Worm (Caenorhabditis elegans) whole organism, dauer: ENCODE data around the gene nspc-5.
"Not testable (repeated sequence)": the region's sequence is repeated elsewhere in the genome, so short reads cannot be mapped to it uniquely, and the experiment has no call there.

Source experiments
- unc-62 ChIP-seq: sonication (generic microtip); optimal IDR thresholded peaks from 2 replicates; lab custom pipeline; 2017; ENCODE audit warnings: missing biosample characterization, missing genetic modification reagents, missing genetic modification characterization

The nspc-5 gene

DNA sequence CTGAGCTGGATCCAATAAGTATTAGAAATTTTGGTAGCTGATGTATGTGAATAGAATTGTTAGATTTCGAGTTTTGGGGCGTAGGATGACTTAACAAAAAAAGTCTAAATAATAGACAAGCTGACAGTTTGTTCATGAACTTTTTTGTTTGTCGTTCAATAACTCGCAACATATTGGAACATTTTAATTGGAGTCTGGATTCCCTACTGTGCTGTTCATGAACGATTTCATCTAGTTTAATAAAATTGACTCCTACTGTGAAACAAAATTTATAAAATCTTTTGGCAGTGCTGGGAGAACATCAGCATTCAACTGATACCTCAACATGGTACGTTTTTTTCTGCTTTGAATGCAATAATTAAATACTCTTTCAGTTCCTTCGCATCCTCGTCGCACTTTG is 3.0 kb downstream of the nspc-5 start, which contains the start of gene nspc-7:
Gene nspc-7 (plus strand): TSS at position 301 of the 400 bp plus-strand sequence.
- TF ChIP-seq unc-62, result not testable (repeated sequence)

DNA sequence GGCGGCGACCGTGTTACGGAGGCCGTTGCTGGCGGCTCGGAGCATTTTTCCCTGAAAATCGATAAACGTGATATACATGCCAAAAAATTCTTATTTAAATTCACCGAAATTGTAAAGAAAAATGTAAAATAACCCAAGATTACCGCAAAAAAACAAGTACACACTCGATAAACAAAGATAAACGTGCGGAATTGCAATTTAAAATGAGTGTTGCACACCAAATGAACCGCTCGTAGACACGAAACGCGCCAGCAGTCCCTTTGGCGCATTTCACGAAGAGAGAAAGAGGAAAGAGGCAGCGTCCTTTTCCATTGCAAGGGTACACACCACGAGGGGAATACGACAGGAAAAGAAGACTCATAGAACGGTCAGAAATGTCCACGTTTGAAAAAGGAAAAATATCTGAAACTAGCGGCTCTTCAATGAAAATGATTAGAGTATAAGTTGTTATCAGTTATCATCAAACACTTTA is 7.5 kb downstream of the nspc-5 start, which contains the start of gene sdha-1:
Gene sdha-1 (minus strand): TSS at position 51 of the 472 bp plus-strand sequence.
- TF ChIP-seq unc-62, result no peak

DNA sequence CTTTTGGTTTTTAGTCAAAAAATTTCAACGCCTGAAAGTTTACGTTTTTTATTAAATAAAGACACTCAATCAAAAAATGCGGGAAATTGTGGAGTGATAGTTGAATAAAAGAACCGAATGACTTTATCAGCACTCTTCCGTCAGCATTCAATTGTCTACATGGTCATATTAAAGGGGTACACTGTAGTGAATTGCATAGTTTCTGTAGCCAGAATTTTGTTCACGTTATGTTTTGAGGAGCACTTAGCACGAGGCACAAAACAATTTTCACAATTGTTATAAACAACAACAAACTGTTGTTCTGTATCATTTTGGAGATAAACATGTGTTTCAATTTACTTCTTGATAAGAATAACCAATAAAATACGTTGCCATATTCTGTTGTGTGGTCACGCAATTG is 10.5 kb downstream of the nspc-5 start, which contains the start of gene D2021.4:
Gene D2021.4 (minus strand): TSS at position 48 of the 400 bp plus-strand sequence.
- TF ChIP-seq unc-62, result no peak

DNA sequence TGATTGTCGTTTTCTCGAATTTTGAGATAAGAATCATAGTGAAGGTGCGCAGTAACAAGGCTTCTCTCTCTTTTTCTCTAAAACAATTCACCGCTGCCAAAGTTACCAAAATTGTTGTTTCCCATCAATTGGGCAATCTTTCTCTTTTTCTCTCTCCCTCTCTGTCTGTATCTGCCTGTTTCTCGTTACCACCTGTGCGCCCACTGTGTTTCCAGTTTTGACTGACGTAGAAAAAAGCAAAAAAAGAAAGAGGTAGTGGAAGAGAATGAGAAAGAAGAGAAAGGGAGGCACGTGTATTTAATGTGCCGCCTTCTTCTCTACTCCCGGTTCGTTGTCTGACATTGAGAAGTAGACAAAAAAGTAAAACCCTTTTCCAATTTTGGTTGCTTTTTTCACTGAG is 11.6 kb downstream of the nspc-5 start:
- TF ChIP-seq unc-62, result no peak

DNA sequence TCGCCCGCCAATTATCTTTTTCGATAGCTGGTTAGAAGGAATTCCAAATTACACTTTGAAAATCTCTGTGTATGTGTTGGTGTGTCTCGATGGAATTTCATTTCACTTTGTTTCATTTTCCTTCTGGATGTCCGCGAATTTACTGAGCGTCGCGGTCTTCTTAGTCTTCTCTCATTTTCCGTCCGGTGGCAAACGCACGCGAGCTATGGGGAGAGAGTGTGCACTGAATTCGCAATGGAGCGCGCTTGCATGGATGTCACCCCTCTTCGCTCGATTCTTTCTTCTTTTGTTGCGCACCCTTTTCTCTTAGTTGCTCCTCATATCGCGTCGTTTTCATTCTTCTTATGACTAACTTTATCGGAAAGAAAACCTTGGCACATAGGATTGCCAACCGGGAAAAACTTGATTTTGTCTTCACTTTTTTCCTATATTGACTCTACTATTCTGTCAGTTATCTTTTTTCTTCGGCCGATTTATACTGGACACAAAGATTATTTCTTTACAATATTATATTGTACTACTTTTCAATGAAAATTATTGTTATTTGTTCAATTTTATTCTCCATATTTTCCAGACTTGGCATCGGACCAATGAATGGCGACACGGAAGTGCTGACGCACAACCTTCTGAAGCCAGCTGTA is 13.3 kb downstream of the nspc-5 start, which contains the start of gene dhhc-14:
Gene dhhc-14 (plus strand): TSS at position 591 of the 641 bp plus-strand sequence.
- no peak for TF ChIP-seq unc-62

DNA sequence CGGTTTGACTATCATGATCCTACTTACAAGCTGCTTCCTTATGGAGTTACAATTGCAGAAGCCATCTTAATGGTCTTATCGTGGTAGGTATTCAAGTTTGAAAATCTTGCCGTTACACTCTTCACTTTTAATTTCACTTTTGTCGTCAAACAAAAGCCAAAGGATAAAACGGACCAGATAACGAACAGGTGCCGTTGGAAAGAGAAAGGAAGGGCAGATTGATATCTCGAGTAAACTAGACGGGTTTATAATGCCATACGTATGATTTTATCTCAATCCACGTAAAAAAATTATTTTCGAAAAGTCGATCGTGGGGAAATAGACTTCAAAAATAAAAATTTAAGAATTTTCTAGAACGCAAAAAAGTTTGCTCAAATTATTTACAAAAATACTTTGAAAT is 15.5 kb downstream of the nspc-5 start:
- no peak for TF ChIP-seq unc-62

DNA sequence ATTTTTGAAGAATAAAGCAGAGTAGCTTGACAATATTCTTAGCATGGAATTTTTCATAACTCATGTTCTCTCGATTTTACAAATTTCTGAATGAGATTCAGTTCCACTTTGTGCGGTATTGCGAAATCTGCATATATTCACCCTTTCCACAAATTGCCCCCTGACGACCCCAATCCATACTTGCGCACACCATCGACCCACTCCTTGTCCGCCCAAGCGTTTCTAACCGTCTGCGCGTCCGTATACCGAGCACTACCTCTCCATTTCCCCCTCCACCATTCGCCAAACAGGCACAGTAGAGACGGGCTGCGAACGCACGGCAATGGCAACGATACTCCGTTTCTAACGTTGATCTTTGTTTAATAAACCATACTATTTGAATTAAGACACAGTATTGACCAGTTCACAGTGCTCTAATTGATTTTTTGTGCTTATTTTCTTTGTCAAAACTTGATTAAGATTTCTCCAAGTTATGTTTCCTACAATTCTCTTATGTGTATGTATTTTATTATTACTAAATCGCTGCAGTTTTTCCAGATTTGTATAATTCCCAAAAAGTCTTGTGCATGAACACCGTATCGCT is 18.2 kb downstream of the nspc-5 start, which contains the start of gene utx-1:
Gene utx-1 (plus strand): TSS at position 533 of the 583 bp plus-strand sequence.
- no peak for TF ChIP-seq unc-62

DNA sequence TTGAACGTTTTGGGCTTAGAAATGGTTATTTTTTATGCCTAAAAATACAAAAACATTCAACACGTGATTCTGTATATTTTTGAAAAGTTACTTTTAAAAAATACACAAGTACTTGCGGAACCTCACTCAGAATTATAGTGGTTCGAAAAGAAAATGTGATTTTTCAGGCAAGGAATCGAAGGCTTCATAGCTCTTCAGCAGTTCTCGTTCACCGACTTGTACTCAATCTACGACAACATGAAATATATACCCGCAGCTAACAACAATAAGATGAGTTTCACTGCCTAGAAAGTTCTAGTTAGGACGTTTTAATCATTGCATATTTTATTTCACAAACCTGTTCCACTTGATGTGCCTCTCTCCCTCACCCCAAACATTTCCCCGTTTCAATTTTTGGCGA is 24.1 kb downstream of the nspc-5 start:
- TF ChIP-seq unc-62, result no peak

DNA sequence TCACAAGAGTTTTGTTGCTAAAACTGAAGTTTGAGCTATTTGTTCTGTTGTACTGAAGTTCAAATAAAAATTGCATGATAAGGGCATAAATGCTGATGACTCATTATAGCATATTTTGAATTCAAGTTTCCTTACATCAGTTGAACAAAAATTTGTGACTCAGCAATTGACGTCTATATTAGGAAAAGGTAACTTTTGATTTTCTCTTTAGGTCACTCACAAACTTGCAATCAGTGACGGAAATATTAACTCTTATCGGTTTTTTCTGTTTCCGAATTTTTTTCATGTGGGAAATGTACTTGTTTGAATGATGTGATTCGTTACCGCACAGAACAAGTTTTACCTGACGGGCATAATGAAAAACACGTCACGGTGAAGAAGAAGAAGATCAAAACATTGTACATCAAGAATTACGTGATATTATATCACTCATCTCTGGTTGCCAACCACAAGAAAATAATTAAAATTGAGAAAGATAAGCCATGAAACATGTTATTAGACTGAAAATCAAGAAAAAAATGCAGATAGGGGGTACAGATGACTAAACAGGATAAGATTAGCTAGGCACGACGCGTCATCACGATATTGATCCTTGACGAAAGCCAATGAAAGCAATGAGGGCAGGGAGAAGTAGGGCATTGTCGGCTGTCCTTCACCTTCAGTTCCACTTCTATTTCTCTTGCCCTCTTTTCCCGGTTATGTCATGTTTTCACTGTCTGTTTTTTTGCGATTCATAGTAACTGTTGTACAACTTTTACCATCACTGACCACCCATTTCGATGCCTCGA is 25.3 kb downstream of the nspc-5 start:
- TF ChIP-seq unc-62, result no peak

DNA sequence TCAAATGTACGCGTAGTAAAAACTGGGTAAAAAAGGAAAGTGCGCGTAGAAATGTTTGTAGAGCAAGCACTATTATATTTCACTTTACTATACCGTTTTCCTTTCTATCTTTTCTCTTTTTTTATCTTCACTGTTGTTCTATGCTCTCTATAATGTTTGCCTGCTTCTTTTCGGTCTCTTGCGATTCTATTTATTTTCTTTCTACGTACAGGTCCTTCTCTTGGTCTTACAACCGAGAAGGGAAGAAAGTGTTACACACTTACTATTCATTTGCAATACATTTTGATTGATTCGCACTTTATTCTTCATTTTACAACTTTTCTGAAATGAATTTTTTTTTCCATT is 25.9 kb downstream of the nspc-5 start:
- no peak for TF ChIP-seq unc-62

DNA sequence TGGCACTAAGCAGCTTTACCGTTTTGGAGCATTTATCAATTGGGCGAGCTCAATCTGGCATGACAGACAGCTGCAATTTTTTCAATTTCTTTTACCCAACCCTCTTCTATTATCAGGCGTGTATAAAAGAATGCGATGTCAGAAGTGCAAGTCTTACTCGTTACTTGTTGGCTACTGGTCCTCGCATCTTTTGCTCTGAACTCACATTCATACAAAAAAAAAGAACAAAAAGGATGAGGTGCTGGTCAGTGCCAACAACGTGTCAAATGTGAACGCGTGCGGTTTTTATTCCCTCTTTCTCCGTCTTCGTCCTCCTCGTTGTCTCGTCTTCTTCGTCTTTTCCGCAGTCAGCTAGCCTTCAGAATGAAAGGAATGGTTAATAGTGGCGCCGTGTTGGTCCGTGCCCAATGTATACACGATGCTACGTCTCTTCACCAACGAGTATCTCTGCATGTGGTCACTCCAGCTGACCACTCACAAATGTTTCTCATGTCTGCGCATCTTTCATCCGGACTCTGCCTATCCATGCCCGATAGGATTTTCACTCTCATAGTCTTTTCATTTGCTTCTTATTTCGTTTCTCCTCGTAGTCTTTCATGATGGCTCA is 27.4 kb downstream of the nspc-5 start:
- no peak for TF ChIP-seq unc-62

DNA sequence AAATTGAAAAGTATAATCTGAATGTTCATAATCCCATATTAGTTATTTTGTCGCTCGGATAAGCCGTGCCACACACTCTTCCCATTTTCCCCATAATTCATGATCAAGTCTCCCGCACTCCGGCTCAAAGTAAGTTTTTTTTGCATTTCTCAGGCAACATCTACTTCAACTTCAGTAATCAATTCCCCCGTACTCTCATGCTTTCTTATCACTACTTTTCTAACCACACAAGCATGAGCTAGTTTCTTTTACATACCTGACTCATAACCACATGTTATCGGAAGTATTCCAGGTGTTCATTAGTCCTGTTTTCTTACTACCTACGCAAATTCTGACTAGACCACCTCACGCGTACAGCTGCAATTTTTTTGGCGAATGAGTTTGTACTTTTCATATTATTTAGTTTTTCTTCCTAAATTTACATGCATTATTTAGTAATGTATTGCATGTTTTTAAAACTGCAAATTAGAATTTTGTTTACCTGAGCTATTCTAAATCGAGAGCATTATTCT is 28.1 kb downstream of the nspc-5 start:
- no peak for TF ChIP-seq unc-62

DNA sequence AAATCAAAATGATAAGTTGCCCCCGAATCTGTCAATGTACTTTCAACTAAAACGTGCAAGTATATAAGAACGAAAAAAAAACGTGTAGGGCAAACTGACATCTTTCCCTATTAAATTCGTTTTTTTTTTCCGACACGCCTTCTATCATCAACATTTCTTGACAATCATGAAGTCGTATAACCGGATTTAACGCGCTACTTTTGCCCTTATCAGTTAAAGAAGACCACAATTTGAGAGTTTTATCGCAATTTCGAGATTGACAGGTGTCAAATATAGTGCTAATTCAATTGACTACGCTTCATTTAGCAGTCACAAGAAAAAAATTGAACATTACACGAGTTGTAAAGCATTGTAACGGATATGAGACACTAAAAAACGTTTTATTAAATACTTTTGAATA is 28.6 kb downstream of the nspc-5 start:
- no peak for TF ChIP-seq unc-62

DNA sequence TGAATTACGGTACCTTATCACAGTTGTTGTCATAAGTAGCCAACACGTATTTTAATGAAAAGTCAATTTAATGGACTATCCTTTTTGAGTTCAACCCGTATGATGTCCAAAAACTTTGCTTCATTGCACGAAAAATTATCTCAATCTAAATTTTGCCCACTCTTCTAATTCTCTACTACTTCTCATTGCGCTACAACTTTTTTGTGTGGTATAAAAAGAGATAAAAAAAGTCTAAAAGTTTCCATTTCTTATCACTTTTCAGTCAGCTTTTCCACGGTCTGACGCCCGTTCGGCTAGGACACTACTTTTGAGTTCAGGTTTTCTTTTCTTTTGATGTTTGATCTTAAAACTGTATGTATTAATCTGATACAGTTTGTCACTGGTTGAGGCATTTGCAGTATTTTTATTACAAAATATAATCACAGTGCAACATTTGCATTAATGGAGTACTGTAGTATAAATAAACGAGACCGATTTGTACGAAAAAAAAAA is 29.3 kb downstream of the nspc-5 start:
- TF ChIP-seq unc-62, result no peak

DNA sequence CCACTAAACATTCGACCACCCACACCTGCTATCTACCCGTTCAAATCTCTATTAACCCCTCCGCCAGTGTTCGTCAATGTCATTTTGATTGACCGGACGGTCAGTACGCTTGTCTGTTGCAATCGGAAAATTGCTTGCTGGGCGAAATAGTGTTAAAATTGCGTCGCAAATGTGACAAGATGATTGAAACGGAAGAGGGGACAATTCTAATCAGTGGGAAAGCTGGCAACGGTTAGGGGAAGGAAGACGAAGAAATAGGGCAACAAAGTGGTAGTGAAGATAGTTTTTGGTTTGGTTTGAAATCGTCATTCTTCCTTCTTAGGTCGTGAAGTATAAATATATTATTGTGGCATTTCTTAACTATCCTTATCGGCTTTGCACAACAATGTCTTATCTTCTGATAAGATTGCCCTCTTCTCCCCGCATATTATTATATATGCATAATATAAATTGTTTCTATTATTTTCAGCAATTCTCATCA is 29.9 kb downstream of the nspc-5 start:
- no peak for TF ChIP-seq unc-62

DNA sequence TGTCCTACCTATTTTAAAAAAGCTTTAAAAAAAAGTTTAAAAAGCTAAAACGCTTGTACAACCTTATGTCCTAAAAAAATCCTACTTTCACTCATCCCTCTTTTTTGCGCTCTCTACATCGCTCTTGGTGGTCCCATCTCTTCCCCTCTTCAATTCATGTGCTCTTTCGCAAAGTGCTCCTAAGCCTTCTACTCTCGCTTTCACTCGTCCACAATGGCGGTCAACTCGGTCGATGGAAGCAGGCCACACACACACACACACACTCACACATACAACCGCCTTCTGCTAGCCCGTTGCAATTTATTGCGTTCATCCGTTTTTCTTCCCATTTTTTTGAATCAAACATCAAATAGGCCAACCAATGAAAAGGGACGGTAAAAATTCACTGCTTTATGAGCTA is 30.6 kb downstream of the nspc-5 start:
- no peak for TF ChIP-seq unc-62
